Fruit fly (Drosophila melanogaster): ENCODE data around the gene wap.

The wap gene

DNA sequence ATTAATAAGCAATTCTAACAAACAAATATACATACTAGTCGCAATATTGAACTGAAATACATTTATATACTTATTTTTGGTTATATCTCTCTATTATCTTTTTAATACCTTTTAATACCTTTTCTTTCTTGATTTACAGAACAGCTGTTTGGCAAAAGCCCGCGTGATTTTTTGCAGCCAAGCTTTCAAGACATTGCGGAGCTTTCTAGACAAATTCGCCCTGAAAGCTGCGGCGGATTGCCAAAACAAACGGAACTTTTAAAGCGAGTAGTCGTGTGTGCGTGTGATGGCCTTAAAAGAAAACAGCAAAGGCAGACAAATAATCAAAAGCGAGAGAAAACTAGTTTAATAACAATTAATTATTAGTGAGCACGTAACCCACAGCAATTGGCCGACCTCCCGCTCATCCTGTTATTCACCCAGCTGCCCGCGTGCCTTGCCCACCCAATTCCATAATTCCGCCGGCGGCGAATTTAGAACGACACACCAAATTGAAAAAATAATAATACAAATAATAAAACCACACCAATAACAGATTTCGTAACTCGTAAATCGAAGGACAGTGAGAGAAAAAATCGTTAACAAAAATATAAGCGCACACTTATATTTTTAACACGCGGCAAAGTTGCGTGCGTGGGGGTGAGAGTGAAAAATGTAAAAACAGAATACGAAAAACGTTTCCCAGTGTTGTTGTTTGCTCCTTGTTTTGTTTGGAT lies 31.9 kb upstream of the wap start:
- TF ChIP-seq bab1 (GFP tag; optimal IDR thresholded peaks at IDR 0.05) (peak; percentile 80), tj (GFP tag; optimal IDR thresholded peaks at IDR 0.05) (peak; percentile 65), pad (GFP tag; optimal IDR thresholded peaks at IDR 0.05) (no peak), kay (GFP tag; ENCODE audit: borderline replicate concordance) (peak; percentile 6), CG12768 (GFP tag; optimal IDR thresholded peaks at IDR 0.05) (no peak)

DNA sequence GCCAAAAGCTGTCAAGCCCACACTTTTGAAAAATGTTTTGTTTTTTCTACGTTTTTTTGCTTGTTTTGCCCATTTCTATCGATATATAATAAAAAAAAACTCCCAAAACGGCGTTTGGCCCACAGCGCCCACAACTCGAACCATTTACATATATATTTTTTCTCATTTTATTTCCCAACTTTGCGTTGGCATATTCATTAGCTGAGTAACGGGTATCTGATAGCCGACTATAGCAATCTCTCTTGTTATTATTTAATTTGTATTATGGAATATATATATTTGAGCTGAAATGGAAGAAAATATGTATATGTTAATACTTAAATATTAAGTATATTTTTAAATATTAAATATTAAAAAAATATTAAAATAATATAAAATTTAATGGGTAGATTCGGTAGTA lies 31.3 kb upstream of the wap start:
- TF ChIP-seq CG7045 (GFP tag; optimal IDR thresholded peaks at IDR 0.05) (no peak), Crg-1 (GFP tag; optimal IDR thresholded peaks at IDR 0.05) (no peak), CG14711 (tag; optimal IDR thresholded peaks at IDR 0.05) (no peak), CG1620 (GFP tag; optimal IDR thresholded peaks at IDR 0.05) (no peak), Clk (GFP tag; optimal IDR thresholded peaks at IDR 0.05) (no peak), pad (GFP tag; optimal IDR thresholded peaks at IDR 0.05) (no peak), kay (GFP tag; ENCODE audit: borderline replicate concordance) (peak; percentile 58)

DNA sequence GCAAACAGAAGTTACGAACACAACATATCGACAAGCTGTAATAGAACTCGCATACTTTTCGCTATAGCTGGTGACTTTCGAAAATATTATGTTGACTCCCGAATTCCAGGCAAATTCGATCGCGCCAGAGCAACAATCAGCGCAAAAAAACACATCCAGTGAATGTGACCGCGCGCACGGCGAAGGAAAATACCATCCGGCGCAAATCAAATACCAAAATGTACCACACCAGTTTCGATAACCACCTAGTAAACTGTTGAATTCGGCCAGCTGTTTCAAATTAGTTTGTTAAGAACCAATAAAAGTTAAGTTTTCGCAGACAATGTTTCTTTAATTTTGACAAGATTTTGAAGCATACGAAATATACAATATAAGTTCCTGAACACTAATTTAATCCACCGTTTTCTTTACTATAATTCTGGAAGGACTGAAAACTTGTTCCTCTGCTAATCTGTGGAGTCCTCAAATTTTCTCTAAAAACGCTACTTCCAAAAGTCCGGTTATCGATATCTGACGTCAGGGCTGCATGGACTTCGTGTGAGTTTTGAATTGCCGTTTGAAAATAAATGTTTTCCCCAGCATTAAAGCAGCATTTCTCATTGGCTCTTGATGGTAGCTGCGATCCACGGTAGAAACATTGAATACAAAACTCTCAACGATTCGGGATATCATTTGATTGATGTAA lies 26.8 kb upstream of the wap start, which contains the start of the genes Cp110 and CG12576:
Gene Cp110, plus strand, starts transcription at position 223 of the 685 bp plus-strand sequence.
Gene CG12576, minus strand, starts transcription at position 498 of the 685 bp plus-strand sequence.
- peak; percentile 10 for TF ChIP-seq Crg-1 (GFP tag; optimal IDR thresholded peaks at IDR 0.05)
- no peak for TF ChIP-seq ovo (GFP tag; optimal IDR thresholded peaks at IDR 0.05)

DNA sequence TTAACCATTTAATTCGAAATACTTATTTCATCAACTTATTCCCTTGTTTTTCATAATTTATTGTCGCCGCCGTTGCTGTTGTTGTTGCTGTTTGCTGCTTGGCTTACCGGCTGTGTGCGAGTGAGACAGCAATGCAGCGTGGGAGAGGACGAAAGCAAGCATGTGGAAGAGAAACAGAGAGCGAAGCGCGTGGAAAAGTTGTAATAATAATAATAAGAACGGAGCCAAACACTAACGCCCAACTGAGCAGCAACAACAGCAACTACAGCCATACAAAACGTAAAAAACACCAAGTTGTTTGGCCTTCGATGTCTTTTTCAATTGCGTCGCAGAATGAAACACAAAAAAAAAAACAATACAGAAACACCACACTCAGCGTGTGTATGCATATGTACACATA lies 25.9 kb upstream of the wap start:
- TF ChIP-seq CG12768 (GFP tag; optimal IDR thresholded peaks at IDR 0.05): no peak
- no peak for TF ChIP-seq bab1 (GFP tag; optimal IDR thresholded peaks at IDR 0.05)
- TF ChIP-seq kay (GFP tag; ENCODE audit: borderline replicate concordance): no peak
- no peak for TF ChIP-seq toe (GFP tag; optimal IDR thresholded peaks at IDR 0.05)
- no peak for TF ChIP-seq ovo (GFP tag; optimal IDR thresholded peaks at IDR 0.05)
- TF ChIP-seq CG5204 (GFP tag; optimal IDR thresholded peaks at IDR 0.05): no peak
- TF ChIP-seq tj (GFP tag; optimal IDR thresholded peaks at IDR 0.05): peak; percentile 33
- TF ChIP-seq CG11617 (GFP tag; optimal IDR thresholded peaks at IDR 0.05): peak; percentile 28
- TF ChIP-seq Hr96 (GFP tag; optimal IDR thresholded peaks at IDR 0.05): no peak
- no peak for TF ChIP-seq cnc (optimal IDR thresholded peaks at IDR 0.05)
- TF ChIP-seq CG7045 (GFP tag; optimal IDR thresholded peaks at IDR 0.05): no peak
- TF ChIP-seq cic (GFP tag; optimal IDR thresholded peaks at IDR 0.05): peak; percentile 1
- no peak for TF ChIP-seq CG33017 (tag; optimal IDR thresholded peaks at IDR 0.05)
- no peak for TF ChIP-seq CG7101 (tag; optimal IDR thresholded peaks at IDR 0.05)
- peak; percentile 89 for TF ChIP-seq Mnt (GFP tag; optimal IDR thresholded peaks at IDR 0.05)
- no peak for TF ChIP-seq pad (GFP tag; optimal IDR thresholded peaks at IDR 0.05)
- no peak for TF ChIP-seq CG14711 (tag; optimal IDR thresholded peaks at IDR 0.05)
- no peak for TF ChIP-seq CG1620 (GFP tag; optimal IDR thresholded peaks at IDR 0.05)
- TF ChIP-seq Clk (GFP tag; optimal IDR thresholded peaks at IDR 0.05): no peak
- no peak for TF ChIP-seq Crg-1 (GFP tag; optimal IDR thresholded peaks at IDR 0.05)

DNA sequence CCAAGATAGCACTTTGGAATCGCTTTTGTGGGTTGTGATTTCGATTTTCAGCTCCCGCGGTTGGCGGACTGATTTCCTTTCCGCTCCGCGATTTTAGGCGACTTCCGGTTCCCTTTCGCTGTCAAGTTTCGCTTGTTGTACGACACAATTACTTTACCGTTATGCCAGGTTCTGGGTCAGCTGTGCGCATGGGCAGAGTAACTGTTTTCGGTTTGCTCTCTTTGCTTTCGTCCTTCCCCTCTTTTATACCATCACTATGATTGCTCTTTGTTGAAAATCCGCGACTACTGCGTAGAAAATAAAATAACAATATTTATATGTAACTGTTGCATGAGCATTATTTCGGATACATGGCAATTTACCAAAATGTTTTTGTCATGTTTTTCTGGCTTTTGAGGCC lies 25.4 kb upstream of the wap start:
- TF ChIP-seq pad (GFP tag; optimal IDR thresholded peaks at IDR 0.05) (peak; percentile 89), tj (GFP tag; optimal IDR thresholded peaks at IDR 0.05) (no peak), CG12768 (GFP tag; optimal IDR thresholded peaks at IDR 0.05) (no peak), kay (GFP tag; ENCODE audit: borderline replicate concordance) (no peak), CG11617 (GFP tag; optimal IDR thresholded peaks at IDR 0.05) (no peak), CG5204 (GFP tag; optimal IDR thresholded peaks at IDR 0.05) (no peak), Hr96 (GFP tag; optimal IDR thresholded peaks at IDR 0.05) (no peak), CG33017 (tag; optimal IDR thresholded peaks at IDR 0.05) (no peak), bab1 (GFP tag; optimal IDR thresholded peaks at IDR 0.05) (no peak), CG7101 (tag; optimal IDR thresholded peaks at IDR 0.05) (no peak), Crg-1 (GFP tag; optimal IDR thresholded peaks at IDR 0.05) (no peak), cnc (optimal IDR thresholded peaks at IDR 0.05) (no peak), ovo (GFP tag; optimal IDR thresholded peaks at IDR 0.05) (peak; percentile 79)

DNA sequence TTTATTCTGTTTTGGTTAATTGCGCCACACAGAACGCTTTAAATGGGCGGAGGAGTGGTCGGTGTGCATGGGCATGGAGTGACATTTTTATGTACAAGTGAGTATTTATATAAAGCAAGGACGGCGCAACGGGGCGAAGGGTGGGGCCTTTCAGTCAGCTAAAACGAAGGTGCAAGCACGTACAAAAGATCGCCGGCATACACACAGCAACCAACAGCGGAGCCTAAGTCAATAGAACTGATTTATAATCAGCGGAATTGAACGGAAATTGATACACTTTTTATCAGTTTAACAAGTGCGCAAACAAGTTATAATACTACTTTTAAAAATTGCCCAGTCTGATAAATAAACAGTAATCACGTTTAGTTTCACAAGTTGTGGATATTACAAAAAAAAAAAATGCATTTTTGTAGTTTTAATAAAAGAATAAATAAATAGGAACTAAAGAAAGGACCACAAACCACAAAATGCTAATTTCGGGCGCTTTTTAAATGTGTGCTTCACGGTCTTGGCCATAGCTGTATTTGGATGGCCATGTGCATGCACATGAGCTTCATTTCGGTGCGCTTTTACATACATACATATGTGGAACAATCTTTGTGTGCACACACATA lies 24.1 kb upstream of the wap start:
- TF ChIP-seq CG7045 (GFP tag; optimal IDR thresholded peaks at IDR 0.05) (no peak), Mnt (GFP tag; optimal IDR thresholded peaks at IDR 0.05) (peak; percentile 10), CG12768 (GFP tag; optimal IDR thresholded peaks at IDR 0.05) (no peak), tj (GFP tag; optimal IDR thresholded peaks at IDR 0.05) (peak; percentile 62), cic (GFP tag; optimal IDR thresholded peaks at IDR 0.05) (no peak), Hr96 (GFP tag; optimal IDR thresholded peaks at IDR 0.05) (no peak), CG5204 (GFP tag; optimal IDR thresholded peaks at IDR 0.05) (no peak), CG14711 (tag; optimal IDR thresholded peaks at IDR 0.05) (peak; percentile 5), pad (GFP tag; optimal IDR thresholded peaks at IDR 0.05) (peak; percentile 26), CG11617 (GFP tag; optimal IDR thresholded peaks at IDR 0.05) (peak; percentile 62), CG33017 (tag; optimal IDR thresholded peaks at IDR 0.05) (no peak), toe (GFP tag; optimal IDR thresholded peaks at IDR 0.05) (no peak), CG1620 (GFP tag; optimal IDR thresholded peaks at IDR 0.05) (no peak), CG7101 (tag; optimal IDR thresholded peaks at IDR 0.05) (peak; percentile 47), Clk (GFP tag; optimal IDR thresholded peaks at IDR 0.05) (no peak), Crg-1 (GFP tag; optimal IDR thresholded peaks at IDR 0.05) (no peak), kay (GFP tag; ENCODE audit: borderline replicate concordance) (no peak), ovo (GFP tag; optimal IDR thresholded peaks at IDR 0.05) (peak; percentile 5), cnc (optimal IDR thresholded peaks at IDR 0.05) (no peak), bab1 (GFP tag; optimal IDR thresholded peaks at IDR 0.05) (peak; percentile 83)

Measured in whole organism, adult.